Fruit fly (Drosophila melanogaster): ENCODE measurements around the gene Xrcc2.

The Xrcc2 gene

dm6 chrX:18546785-18547184, 46.9 kb downstream of the Xrcc2 start (continued):
- peak; percentile 81 for TF ChIP-seq klu (GFP tag; IDR thresholded peaks at IDR 0.05)
- peak; percentile 65 for TF ChIP-seq CG9609 (GFP tag; optimal IDR thresholded peaks at IDR 0.05)
- TF ChIP-seq da (GFP tag; optimal IDR thresholded peaks at IDR 0.05) = no peak
- peak; percentile 68 for TF ChIP-seq az2 (GFP tag; optimal IDR thresholded peaks at IDR 0.05)
- TF ChIP-seq CG13775 (GFP tag; optimal IDR thresholded peaks at IDR 0.05) = peak; percentile 56
- peak; percentile 56 for TF ChIP-seq CG17568 (GFP tag; optimal IDR thresholded peaks at IDR 0.05)
- TF ChIP-seq HmgZ (tag; optimal IDR thresholded peaks at IDR 0.05) = peak; percentile 79
- TF ChIP-seq lilli (GFP tag; optimal IDR thresholded peaks at IDR 0.05) = peak; percentile 83
- TF ChIP-seq CG7987 (GFP tag; optimal IDR thresholded peaks at IDR 0.05) = peak; percentile 46
- peak; percentile 76 for TF ChIP-seq Hsf (GFP tag; optimal IDR thresholded peaks at IDR 0.05)
- TF ChIP-seq Oaz (GFP tag; IDR thresholded peaks at IDR 0.05) = peak; percentile 74
- TF ChIP-seq bab2 (GFP tag; optimal IDR thresholded peaks at IDR 0.05) = peak; percentile 75
- TF ChIP-seq CG16779 (GFP tag; IDR thresholded peaks at IDR 0.05) = peak; percentile 54; the same call in 1 of the 2 replicates
- TF ChIP-seq ERR (GFP tag; optimal IDR thresholded peaks at IDR 0.05) = peak; percentile 30
- peak; percentile 86 for TF ChIP-seq al (GFP tag; IDR thresholded peaks at IDR 0.05)
- TF ChIP-seq cato (GFP tag; optimal IDR thresholded peaks at IDR 0.05; ENCODE audit: borderline replicate concordance) = peak; percentile 8
- TF ChIP-seq dmrt99B (tag; optimal IDR thresholded peaks at IDR 0.05) = peak; percentile 85
- peak; percentile 83 for TF ChIP-seq mam (GFP tag; optimal IDR thresholded peaks at IDR 0.05)
- peak; percentile 74 for TF ChIP-seq CG8924 (tag; optimal IDR thresholded peaks at IDR 0.05)
- TF ChIP-seq odd (GFP tag; optimal IDR thresholded peaks at IDR 0.05) = peak; percentile 52
- TF ChIP-seq H2.0 (GFP tag; IDR thresholded peaks at IDR 0.05) = peak; percentile 70
- TF ChIP-seq bsh (GFP tag; optimal IDR thresholded peaks at IDR 0.05) = peak in 1 of 2 experiments; percentile 71
- no peak for TF ChIP-seq Elba2 (GFP tag; optimal IDR thresholded peaks at IDR 0.05)
- TF ChIP-seq MBD-R2 (GFP tag; IDR thresholded peaks at IDR 0.05) = peak; percentile 77
- TF ChIP-seq so (GFP tag; IDR thresholded peaks at IDR 0.05) = peak; percentile 67
- peak; percentile 52 for TF ChIP-seq kay (GFP tag; optimal IDR thresholded peaks at IDR 0.05)
- no peak for TF ChIP-seq insv (GFP tag; optimal IDR thresholded peaks at IDR 0.05)
- TF ChIP-seq CG7839 (tag; optimal IDR thresholded peaks at IDR 0.05) = peak; percentile 84
- peak; percentile 76 for TF ChIP-seq pnt (GFP tag; optimal IDR thresholded peaks at IDR 0.05)
- TF ChIP-seq Vsx1 (GFP tag; optimal IDR thresholded peaks at IDR 0.05) = peak; percentile 50
- peak; percentile 92 for TF ChIP-seq CG14441 (GFP tag; IDR thresholded peaks at IDR 0.05)
- no peak for TF ChIP-seq CG16813 (GFP tag; IDR thresholded peaks at IDR 0.05; ENCODE audit: partially characterized antibody)
- peak; percentile 64 for TF ChIP-seq CG13894 (tag; optimal IDR thresholded peaks at IDR 0.05)
- peak; percentile 87 for TF ChIP-seq CG9932 (GFP tag; IDR thresholded peaks at IDR 0.05)
- peak; percentile 48 for TF ChIP-seq Max (GFP tag; optimal IDR thresholded peaks at IDR 0.05)
- TF ChIP-seq CG11247 (GFP tag; IDR thresholded peaks at IDR 0.05) = peak; percentile 86
- no peak for TF ChIP-seq Stat92E (GFP tag; optimal IDR thresholded peaks at IDR 0.05)
- peak; percentile 61 for TF ChIP-seq org-1 (GFP tag; optimal IDR thresholded peaks at IDR 0.05)
- TF ChIP-seq CG8478 (optimal IDR thresholded peaks at IDR 0.05) = no peak
- TF ChIP-seq vnd (GFP tag; IDR thresholded peaks at IDR 0.05; ENCODE audit: partially characterized antibody) = no peak
- TF ChIP-seq Lhr (GFP tag; optimal IDR thresholded peaks at IDR 0.05) = no peak
- TF ChIP-seq CG3065 (GFP tag; optimal IDR thresholded peaks at IDR 0.05) = no peak
- peak; percentile 46 for TF ChIP-seq CG4854 (GFP tag; optimal IDR thresholded peaks at IDR 0.05)
- TF ChIP-seq CG3995 (GFP tag; optimal IDR thresholded peaks at IDR 0.05) = peak; percentile 35
- TF ChIP-seq Gsc (GFP tag; IDR thresholded peaks at IDR 0.05) = no peak
- TF ChIP-seq CG1792 (GFP tag; optimal IDR thresholded peaks at IDR 0.05) = peak; percentile 63
- peak; percentile 69 for TF ChIP-seq CG4404 (GFP tag; IDR thresholded peaks at IDR 0.05)
- peak; percentile 85 for TF ChIP-seq CG13424 (tag; optimal IDR thresholded peaks at IDR 0.05)
- peak; percentile 13 for TF ChIP-seq CG11398 (GFP tag; optimal IDR thresholded peaks at IDR 0.05)
- peak in 1 of 2 experiments; percentile 2 for TF ChIP-seq crp (GFP tag; optimal IDR thresholded peaks at IDR 0.05)
- peak; percentile 82 for TF ChIP-seq unpg (GFP tag; optimal IDR thresholded peaks at IDR 0.05)

Data from whole organism, embryonic.